Fruit fly (Drosophila melanogaster): ENCODE results near the gene MtnF.

Gene MtnF

dm6 chr3R:24601069-24601468 lies 33.9 kb downstream of the MtnF start:
- TF ChIP-seq Myc (optimal IDR thresholded peaks at IDR 0.05) (no peak), insv (optimal IDR thresholded peaks at IDR 0.05) (no peak)

- no peak for TF ChIP-seq Myc (optimal IDR thresholded peaks at IDR 0.05)
- TF ChIP-seq psq (optimal IDR thresholded peaks at IDR 0.05), result no peak
- no peak for TF ChIP-seq insv (optimal IDR thresholded peaks at IDR 0.05)
- no peak for TF ChIP-seq h (optimal IDR thresholded peaks at IDR 0.05)
- no peak for TF ChIP-seq ttk (optimal IDR thresholded peaks at IDR 0.05)
- TF ChIP-seq Sin3A (optimal IDR thresholded peaks at IDR 0.05), result no peak
Observed at dm6 chr3R:24598549-24599204, 36.3 kb downstream of the MtnF start.

- TF ChIP-seq insv (optimal IDR thresholded peaks at IDR 0.05) (no peak), Myc (optimal IDR thresholded peaks at IDR 0.05) (no peak), h (optimal IDR thresholded peaks at IDR 0.05) (no peak), ttk (optimal IDR thresholded peaks at IDR 0.05) (no peak), psq (optimal IDR thresholded peaks at IDR 0.05) (no peak), Sin3A (optimal IDR thresholded peaks at IDR 0.05) (no peak)
Observed at dm6 chr3R:24596881-24597280, 38.1 kb downstream of the MtnF start.

- TF ChIP-seq Myc (optimal IDR thresholded peaks at IDR 0.05), result no peak
- TF ChIP-seq ttk (optimal IDR thresholded peaks at IDR 0.05), result no peak
- no peak for TF ChIP-seq insv (optimal IDR thresholded peaks at IDR 0.05)
Observed at dm6 chr3R:24595330-24596114, 39.4 kb downstream of the MtnF start.

dm6 chr3R:24593733-24594132 lies 41.2 kb downstream of the MtnF start:
- TF ChIP-seq h (optimal IDR thresholded peaks at IDR 0.05) (no peak), ttk (optimal IDR thresholded peaks at IDR 0.05) (no peak), insv (optimal IDR thresholded peaks at IDR 0.05) (no peak), Sin3A (optimal IDR thresholded peaks at IDR 0.05) (no peak), Myc (optimal IDR thresholded peaks at IDR 0.05) (no peak), psq (optimal IDR thresholded peaks at IDR 0.05) (no peak)

dm6 chr3R:24590276-24590675 lies 44.7 kb downstream of the MtnF start:
- TF ChIP-seq Sin3A (optimal IDR thresholded peaks at IDR 0.05), result no peak
- no peak for TF ChIP-seq ttk (optimal IDR thresholded peaks at IDR 0.05)
- TF ChIP-seq Myc (optimal IDR thresholded peaks at IDR 0.05), result no peak
- no peak for TF ChIP-seq h (optimal IDR thresholded peaks at IDR 0.05)
- no peak for TF ChIP-seq psq (optimal IDR thresholded peaks at IDR 0.05)
- TF ChIP-seq insv (optimal IDR thresholded peaks at IDR 0.05), result no peak

- no peak for TF ChIP-seq Sin3A (optimal IDR thresholded peaks at IDR 0.05)
- no peak for TF ChIP-seq ttk (optimal IDR thresholded peaks at IDR 0.05)
- no peak for TF ChIP-seq Myc (optimal IDR thresholded peaks at IDR 0.05)
- TF ChIP-seq h (optimal IDR thresholded peaks at IDR 0.05), result no peak
- no peak for TF ChIP-seq insv (optimal IDR thresholded peaks at IDR 0.05)
- no peak for TF ChIP-seq psq (optimal IDR thresholded peaks at IDR 0.05)
Observed at dm6 chr3R:24588829-24589638, 45.9 kb downstream of the MtnF start.

dm6 chr3R:24586453-24586886 lies 48.5 kb downstream of the MtnF start:
- TF ChIP-seq h (optimal IDR thresholded peaks at IDR 0.05) (no peak), insv (optimal IDR thresholded peaks at IDR 0.05) (no peak), Myc (optimal IDR thresholded peaks at IDR 0.05) (no peak)

- no peak for TF ChIP-seq ttk (optimal IDR thresholded peaks at IDR 0.05)
- no peak for TF ChIP-seq insv (optimal IDR thresholded peaks at IDR 0.05)
- TF ChIP-seq h (optimal IDR thresholded peaks at IDR 0.05), result no peak
- peak; percentile 42 for TF ChIP-seq psq (optimal IDR thresholded peaks at IDR 0.05)
- no peak for TF ChIP-seq Myc (optimal IDR thresholded peaks at IDR 0.05)
- no peak for TF ChIP-seq Sin3A (optimal IDR thresholded peaks at IDR 0.05)
Observed at dm6 chr3R:24585042-24585698, 49.8 kb downstream of the MtnF start, which contains the start of the genes CG13625 and mld. TSS of gene CG13625 (minus strand) at chr3R:24585160. TSS of gene mld (plus strand) at chr3R:24585653.

All from Kc167 (cell line).